Worm (Caenorhabditis elegans) whole organism, mixed stage, embryonic: Measurements from ENCODE around the gene pix-1.

ENCODE experiments used
- M03D4.4 ChIP-seq: sonication (generic microtip); optimal IDR thresholded peaks from 2 replicates; lab custom pipeline; 2017; ENCODE audit warnings: mild to moderate bottlenecking, missing genetic modification characterization, missing compliant biosample characterization
- bed-3 ChIP-seq: fragments of 200-800 bp; sonication (Bioruptor generic); optimal IDR thresholded peaks from 3 replicates; lab custom pipeline; 2018; ENCODE audit warnings: mild to moderate bottlenecking, missing genetic modification characterization, moderate library complexity, missing compliant biosample characterization
- blmp-1 ChIP-seq: fragments of 150-350 bp; optimal IDR thresholded peaks from 2 replicates; lab custom pipeline; 2014; ENCODE audit warnings: missing biosample characterization, missing genetic modification characterization
- ceh-39 ChIP-seq: fragments of 150-350 bp; optimal IDR thresholded peaks from 2 replicates; lab custom pipeline; 2014; ENCODE audit warnings: missing biosample characterization, missing genetic modification characterization
- ceh-43 ChIP-seq: fragments of 200-800 bp; sonication (Bioruptor generic); optimal IDR thresholded peaks from 2 replicates; lab custom pipeline; 2018; ENCODE audit warnings: mild to moderate bottlenecking, missing genetic modification characterization, moderate library complexity, missing compliant biosample characterization
- ces-1 ChIP-seq: fragments of 150-350 bp; optimal IDR thresholded peaks from 2 replicates; lab custom pipeline; 2014; ENCODE audit warnings: missing biosample characterization, missing genetic modification reagents, missing genetic modification characterization
- cnd-1 ChIP-seq: fragments of 200-800 bp; sonication (Bioruptor generic); optimal IDR thresholded peaks from 2 replicates; lab custom pipeline; 2018; ENCODE audit warnings: mild to moderate bottlenecking, missing genetic modification characterization, missing compliant biosample characterization
- drap-1 ChIP-seq: fragments of 200-800 bp; sonication (Bioruptor generic); optimal IDR thresholded peaks from 3 replicates; lab custom pipeline; 2018; ENCODE audit warnings: mild to moderate bottlenecking, missing genetic modification characterization, missing compliant biosample characterization
- elt-1 ChIP-seq: sonication (generic microtip); optimal IDR thresholded peaks from 2 replicates; lab custom pipeline; 2017; ENCODE audit warnings: missing genetic modification characterization, mild to moderate bottlenecking, missing compliant biosample characterization, antibody characterized with exemption, moderate library complexity, borderline replicate concordance; ENCODE audit not compliant: insufficient read depth
- flh-1 ChIP-seq: fragments of 200-800 bp; sonication (Bioruptor generic); optimal IDR thresholded peaks from 2 replicates; lab custom pipeline; 2018; ENCODE audit warnings: mild to moderate bottlenecking, missing genetic modification characterization, moderate library complexity, missing compliant biosample characterization
- ham-2 ChIP-seq: fragments of 200-800 bp; sonication (Bioruptor generic); optimal IDR thresholded peaks from 2 replicates; lab custom pipeline; 2018; ENCODE audit warnings: mild to moderate bottlenecking, missing genetic modification characterization, missing compliant biosample characterization
- hlh-1 ChIP-seq: fragments of 150-350 bp; optimal IDR thresholded peaks from 2 replicates; lab custom pipeline; 2014; ENCODE audit warnings: missing biosample characterization, missing genetic modification reagents, missing genetic modification characterization
- lin-13 ChIP-seq: fragments of 150-350 bp; optimal IDR thresholded peaks from 2 replicates; lab custom pipeline; 2014; ENCODE audit warnings: missing biosample characterization, missing genetic modification characterization
- lin-32 ChIP-seq: fragments of 200-800 bp; sonication (Bioruptor generic); optimal IDR thresholded peaks from 2 replicates; lab custom pipeline; 2018; ENCODE audit warnings: mild to moderate bottlenecking, missing genetic modification characterization, missing compliant biosample characterization
- mab-5 ChIP-seq: fragments of 150-350 bp; optimal IDR thresholded peaks from 2 replicates; lab custom pipeline; 2014; ENCODE audit warnings: missing biosample characterization, missing genetic modification characterization
- mep-1 ChIP-seq: fragments of 150-350 bp; optimal IDR thresholded peaks from 2 replicates; lab custom pipeline; 2017; ENCODE audit warnings: missing biosample characterization, missing genetic modification reagents, missing genetic modification characterization, inconsistent platforms
- nhr-2 ChIP-seq: fragments of 150-350 bp; optimal IDR thresholded peaks from 2 replicates; lab custom pipeline; 2014; ENCODE audit warnings: missing biosample characterization, missing genetic modification characterization
- nhr-237 ChIP-seq: fragments of 150-350 bp; optimal IDR thresholded peaks from 2 replicates; lab custom pipeline; 2014; ENCODE audit warnings: missing biosample characterization, missing genetic modification characterization
- nhr-28 ChIP-seq: fragments of 150-350 bp; optimal IDR thresholded peaks from 2 replicates; lab custom pipeline; 2014; ENCODE audit warnings: missing biosample characterization, missing genetic modification characterization
- nhr-76 ChIP-seq: sonication (generic microtip); optimal IDR thresholded peaks from 2 replicates; lab custom pipeline; 2017; ENCODE audit warnings: missing biosample characterization, missing genetic modification characterization
- pha-4 ChIP-seq: fragments of 150-350 bp; optimal IDR thresholded peaks from 2 replicates; lab custom pipeline; 2018; ENCODE audit warnings: missing biosample characterization, missing genetic modification reagents, missing genetic modification characterization
- sem-2 ChIP-seq: fragments of 200-800 bp; sonication (Bioruptor generic); optimal IDR thresholded peaks from 2 replicates; lab custom pipeline; 2018; ENCODE audit warnings: mild to moderate bottlenecking, missing genetic modification characterization, missing compliant biosample characterization
- snpc-4 ChIP-seq: fragments of 150-350 bp; optimal IDR thresholded peaks from 2 replicates; lab custom pipeline; 2014; ENCODE audit warnings: missing biosample characterization, missing genetic modification characterization
- sptf-1 ChIP-seq: sonication (generic microtip); optimal IDR thresholded peaks from 2 replicates; lab custom pipeline; 2017; ENCODE audit warnings: mild to moderate bottlenecking, missing genetic modification characterization, moderate library complexity, missing compliant biosample characterization
- tbx-8 ChIP-seq: fragments of 200-800 bp; sonication (Bioruptor generic); optimal IDR thresholded peaks from 2 replicates; lab custom pipeline; 2018; ENCODE audit warnings: mild to moderate bottlenecking, missing genetic modification characterization, moderate library complexity, missing compliant biosample characterization
- unc-120 ChIP-seq: sonication (generic microtip); optimal IDR thresholded peaks from 2 replicates; lab custom pipeline; 2017; ENCODE audit warnings: missing genetic modification characterization, missing compliant biosample characterization; ENCODE audit not compliant: poor library complexity, severe bottlenecking
- unc-39 ChIP-seq: fragments of 150-350 bp; optimal IDR thresholded peaks from 2 replicates; lab custom pipeline; 2014; ENCODE audit warnings: missing biosample characterization, missing genetic modification characterization
- unc-62 ChIP-seq: fragments of 150-350 bp; optimal IDR thresholded peaks from 2 replicates; lab custom pipeline; 2014; ENCODE audit warnings: missing biosample characterization, missing genetic modification reagents, missing genetic modification characterization
- zip-8 ChIP-seq: fragments of 150-350 bp; optimal IDR thresholded peaks from 2 replicates; lab custom pipeline; 2014; ENCODE audit warnings: missing biosample characterization, missing genetic modification characterization
- ztf-11 ChIP-seq: fragments of 150-350 bp; optimal IDR thresholded peaks from 2 replicates; lab custom pipeline; 2014; ENCODE audit warnings: missing biosample characterization, missing genetic modification characterization

pix-1 gene

ce11 chrX:13714710-13715109 lies 12.4 kb upstream of the pix-1 start:
- no peak for TF ChIP-seq ces-1 (GFP tag; lab: Kevin White, UChicago)
- no peak for TF ChIP-seq bed-3 (GFP tag; lab: Kevin White, UChicago)
- no peak for TF ChIP-seq ztf-11 (tag; lab: Kevin White, UChicago)
- no peak for TF ChIP-seq nhr-2 (tag; lab: Kevin White, UChicago)
- TF ChIP-seq sem-2 (GFP tag; lab: Kevin White, UChicago): no peak
- no peak for TF ChIP-seq hlh-1 (tag; lab: Kevin White, UChicago)
- TF ChIP-seq unc-39 (tag; lab: Kevin White, UChicago): no peak
- no peak for TF ChIP-seq flh-1 (GFP tag; lab: Kevin White, UChicago)

ce11 chrX:13716313-13716712 lies 10.8 kb upstream of the pix-1 start:
- TF ChIP-seq drap-1 (GFP tag; lab: Kevin White, UChicago) (no peak), flh-1 (GFP tag; lab: Kevin White, UChicago) (no peak), nhr-2 (tag; lab: Kevin White, UChicago) (no peak), ztf-11 (tag; lab: Kevin White, UChicago) (no peak), lin-32 (GFP tag; lab: Kevin White, UChicago) (no peak), unc-39 (tag; lab: Kevin White, UChicago) (no peak), hlh-1 (tag; lab: Kevin White, UChicago) (peak; percentile 9)

DNA sequence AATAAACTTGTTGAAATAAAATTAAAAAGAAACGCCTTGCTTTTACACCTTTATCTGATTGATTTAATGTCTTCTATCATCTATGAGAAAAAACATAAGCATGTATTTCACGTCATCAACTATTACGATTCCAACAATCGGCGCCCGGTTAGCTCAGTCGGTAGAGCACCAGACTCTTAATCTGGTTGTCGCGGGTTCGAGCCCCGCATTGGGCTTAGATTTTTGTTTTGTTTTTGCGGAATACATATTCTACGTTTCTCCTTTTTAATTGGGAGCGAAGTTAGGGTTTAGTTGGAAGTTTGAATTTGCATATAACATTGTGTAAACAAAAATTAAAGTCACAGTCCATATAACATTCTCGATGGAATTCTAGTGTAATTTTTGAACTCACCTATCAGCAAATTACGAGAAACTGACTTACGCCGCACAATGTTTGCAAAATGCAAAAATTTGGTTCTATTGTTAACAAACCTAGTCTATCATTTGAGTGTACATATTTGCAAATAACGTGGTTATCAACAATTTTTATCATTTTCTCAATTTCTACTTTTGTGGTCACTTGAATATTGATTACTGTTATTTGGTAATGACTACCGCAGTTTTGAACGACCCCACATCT lies 9.9 kb upstream of the pix-1 start, which contains the start of gene shc-3:
shc-3 (plus strand) TSS at position 484 of the 619 bp plus-strand sequence.
- TF ChIP-seq elt-1 (tag; lab: Kevin White, UChicago) (no peak), hlh-1 (tag; lab: Kevin White, UChicago) (no peak), ham-2 (GFP tag; lab: Kevin White, UChicago) (no peak), ceh-39 (tag; lab: Kevin White, UChicago) (no peak)

- TF ChIP-seq mab-5 (no peak), elt-1 (tag; lab: Kevin White, UChicago) (no peak), ceh-39 (tag; lab: Kevin White, UChicago) (no peak), mep-1 (tag; lab: Kevin White, UChicago) (no peak), flh-1 (GFP tag; lab: Kevin White, UChicago) (no peak), ceh-43 (GFP tag; lab: Kevin White, UChicago) (no peak), hlh-1 (tag; lab: Kevin White, UChicago) (no peak), nhr-2 (tag; lab: Kevin White, UChicago) (no peak), unc-39 (tag; lab: Kevin White, UChicago) (no peak), snpc-4 (tag; lab: Kevin White, UChicago) (no peak), unc-62 (GFP tag; lab: Kevin White, UChicago) (no peak), unc-120 (no peak), nhr-237 (no peak)
Measured at ce11 chrX:13722821-13723220, 4.3 kb upstream of the pix-1 start, which contains the start of gene poml-1. Gene poml-1, minus strand, starts transcription at chrX:13722921.

DNA sequence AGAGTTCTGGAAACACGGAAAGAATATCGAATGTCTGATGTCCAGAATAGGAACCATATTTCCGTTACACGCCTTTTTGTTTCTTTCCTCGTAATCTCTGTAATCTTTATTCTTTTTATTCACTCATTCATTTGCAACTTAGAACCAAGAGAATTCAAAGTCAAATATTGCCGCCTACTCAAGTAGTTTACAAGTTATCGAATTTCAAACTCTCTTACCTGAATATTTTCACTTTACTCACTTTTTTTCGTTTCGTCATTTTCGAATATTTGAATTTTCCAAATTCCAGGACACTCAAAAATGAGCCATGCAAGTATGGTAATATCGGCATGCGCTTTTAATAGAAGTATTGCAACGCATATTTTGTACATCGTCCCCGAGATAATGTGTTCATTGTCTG lies 2.7 kb upstream of the pix-1 start, which contains the start of gene K11E4.6:
K11E4.6 (plus strand) TSS at position 301 of the 400 bp plus-strand sequence.
- no peak for TF ChIP-seq ceh-43 (GFP tag; lab: Kevin White, UChicago)
- no peak for TF ChIP-seq ztf-11 (tag; lab: Kevin White, UChicago)
- no peak for TF ChIP-seq nhr-76 (tag; lab: Kevin White, UChicago)

DNA sequence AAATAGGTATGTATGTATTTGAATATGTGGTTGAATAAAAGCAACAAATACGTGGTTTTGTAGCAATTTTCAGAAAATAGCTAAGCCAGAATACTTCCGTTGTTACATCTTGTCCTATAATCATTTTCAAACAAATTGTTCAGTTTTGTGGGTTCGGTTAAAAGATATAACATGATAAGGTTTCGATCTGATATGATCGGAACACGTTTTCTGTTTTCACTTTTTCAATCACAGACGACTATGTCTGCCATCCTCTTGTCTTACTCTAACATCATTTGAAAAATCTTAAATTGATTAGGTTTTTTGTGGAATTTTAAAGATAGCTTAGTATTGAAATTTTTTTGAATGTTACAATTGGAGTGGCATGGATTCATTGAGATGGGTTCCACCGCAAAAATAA lies 808 bp upstream of the pix-1 start:
- TF ChIP-seq lin-13 (tag; lab: Kevin White, UChicago): no peak
- TF ChIP-seq nhr-76 (tag; lab: Kevin White, UChicago): no peak
- TF ChIP-seq unc-120: no peak
- no peak for TF ChIP-seq sem-2 (GFP tag; lab: Kevin White, UChicago)
- TF ChIP-seq unc-39 (tag; lab: Kevin White, UChicago): no peak
- TF ChIP-seq nhr-2 (tag; lab: Kevin White, UChicago): no peak
- TF ChIP-seq cnd-1: no peak
- TF ChIP-seq nhr-28 (tag; lab: Kevin White, UChicago): no peak
- no peak for TF ChIP-seq zip-8 (tag; lab: Kevin White, UChicago)
- no peak for TF ChIP-seq pha-4
- TF ChIP-seq hlh-1 (tag; lab: Kevin White, UChicago): no peak
- no peak for TF ChIP-seq blmp-1
- no peak for TF ChIP-seq flh-1 (GFP tag; lab: Kevin White, UChicago)
- no peak for TF ChIP-seq sptf-1 (tag; lab: Kevin White, UChicago)
- no peak for TF ChIP-seq M03D4.4 (tag; lab: Kevin White, UChicago)
- no peak for TF ChIP-seq tbx-8 (GFP tag; lab: Kevin White, UChicago)
- no peak for TF ChIP-seq ceh-43 (GFP tag; lab: Kevin White, UChicago)
- no peak for TF ChIP-seq unc-62 (GFP tag; lab: Kevin White, UChicago)
- TF ChIP-seq, all 35 proteins: peak for 0
